Worm (Caenorhabditis elegans): ENCODE data around the gene rund-1.
A peak's percentile ranks its signal among the peaks of the same experiment; 100 is the strongest.

The rund-1 gene

ce11 chrX:661727-662330 is at the start of gene rund-1:
Gene rund-1 (minus strand): TSS chrX:661777.
- peak; percentile 36 for TF ChIP-seq zag-1 (tag; optimal IDR thresholded peaks at IDR 0.05)
- TF ChIP-seq fkh-10 (GFP tag; optimal IDR thresholded peaks at IDR 0.05), result peak; percentile 79
- TF ChIP-seq nhr-77 (tag; optimal IDR thresholded peaks at IDR 0.05), result peak; percentile 33
- peak; percentile 0 for TF ChIP-seq irx-1 (tag; optimal IDR thresholded peaks at IDR 0.05)
- TF ChIP-seq lsy-2 (tag; optimal IDR thresholded peaks at IDR 0.05), result peak; percentile 50 to 51
- no peak for TF ChIP-seq pqm-1 (tag; optimal IDR thresholded peaks at IDR 0.05)
- TF ChIP-seq lin-35 (GFP tag; optimal IDR thresholded peaks at IDR 0.05), result no peak
- no peak for TF ChIP-seq lin-15B (tag; optimal IDR thresholded peaks at IDR 0.05)
- TF ChIP-seq isw-1 (GFP tag; IDR thresholded peaks at IDR 0.05), result peak; percentile 31
- TF ChIP-seq dpl-1 (GFP tag; optimal IDR thresholded peaks at IDR 0.05), result no peak
- TF ChIP-seq pax-3 (tag; optimal IDR thresholded peaks at IDR 0.05), result peak; percentile 46
- TF ChIP-seq nhr-71 (tag; optimal IDR thresholded peaks at IDR 0.05), result peak; percentile 87
- no peak for TF ChIP-seq nhr-85 (tag)
- peak; percentile 71 for TF ChIP-seq sox-4 (tag; optimal IDR thresholded peaks at IDR 0.05)
- TF ChIP-seq sptf-1 (tag; optimal IDR thresholded peaks at IDR 0.05), result no peak
- peak; percentile 68 for TF ChIP-seq egl-13 (tag; optimal IDR thresholded peaks at IDR 0.05)
- peak; percentile 19 for TF ChIP-seq jun-1 (tag; optimal IDR thresholded peaks at IDR 0.05)
- TF ChIP-seq tbx-2 (tag; optimal IDR thresholded peaks at IDR 0.05), result peak; percentile 53
- TF ChIP-seq blmp-1 (tag; optimal IDR thresholded peaks at IDR 0.05), result no peak
- no peak for TF ChIP-seq nhr-11 (tag; optimal IDR thresholded peaks at IDR 0.05)
- no peak for TF ChIP-seq sup-37 (GFP tag; optimal IDR thresholded peaks at IDR 0.05)
- peak; percentile 91 for TF ChIP-seq lin-14 (GFP tag; optimal IDR thresholded peaks at IDR 0.05)
- peak; percentile 7 for TF ChIP-seq ceh-8 (GFP tag; optimal IDR thresholded peaks at IDR 0.05)
- TF ChIP-seq mef-2 (tag; optimal IDR thresholded peaks at IDR 0.05), result peak; percentile 43
- peak; percentile 98 for TF ChIP-seq fkh-8 (tag; optimal IDR thresholded peaks at IDR 0.05)
- TF ChIP-seq unc-30 (tag; optimal IDR thresholded peaks at IDR 0.05), result no peak
- TF ChIP-seq snu-23 (GFP tag; optimal IDR thresholded peaks at IDR 0.05), result peak; percentile 56
- TF ChIP-seq mep-1 (tag; optimal IDR thresholded peaks at IDR 0.05), result peak; percentile 69
- peak; percentile 6 for TF ChIP-seq fos-1 (tag; optimal IDR thresholded peaks at IDR 0.05)
- TF ChIP-seq nhr-237 (tag; optimal IDR thresholded peaks at IDR 0.05), result no peak
- no peak for TF ChIP-seq lin-13 (GFP tag; optimal IDR thresholded peaks at IDR 0.05)
- TF ChIP-seq swsn-7 (tag; optimal IDR thresholded peaks at IDR 0.05), result peak; percentile 66
- TF ChIP-seq ama-1 (optimal IDR thresholded peaks at IDR 0.05), result no peak
- no peak for TF ChIP-seq nhr-12 (tag; optimal IDR thresholded peaks at IDR 0.05)
- no peak for TF ChIP-seq egl-27 (tag; optimal IDR thresholded peaks at IDR 0.05)
- TF ChIP-seq dsc-1 (tag; optimal IDR thresholded peaks at IDR 0.05), result peak; percentile 83
- peak; percentile 50 for TF ChIP-seq nhr-20 (tag; optimal IDR thresholded peaks at IDR 0.05)
- peak; percentile 40 for TF ChIP-seq skn-1 (tag; optimal IDR thresholded peaks at IDR 0.05)
- TF ChIP-seq rnt-1 (tag; optimal IDR thresholded peaks at IDR 0.05), result no peak
- no peak for TF ChIP-seq efl-3 (GFP tag; optimal IDR thresholded peaks at IDR 0.05)
- no peak for TF ChIP-seq ceh-63 (GFP tag; optimal IDR thresholded peaks at IDR 0.05)
- peak; percentile 81 for TF ChIP-seq nhr-47 (tag; optimal IDR thresholded peaks at IDR 0.05)
- TF ChIP-seq xbp-1 (tag; optimal IDR thresholded peaks at IDR 0.05), result peak; percentile 41
- TF ChIP-seq unc-86 (tag; optimal IDR thresholded peaks at IDR 0.05), result peak; percentile 71
- peak in 1 of 2 experiments; percentile 11 for TF ChIP-seq efl-1 (optimal IDR thresholded peaks at IDR 0.05)
- no peak for TF ChIP-seq efl-1 (GFP tag; optimal IDR thresholded peaks at IDR 0.05 in 1 of 2)
- TF ChIP-seq ceh-82 (tag; optimal IDR thresholded peaks at IDR 0.05), result peak in 1 of 3 experiments; percentile 62

Data from whole organism, L1 larva.